Fruit fly (Drosophila melanogaster): Measurements from ENCODE around the gene nkd.

Gene nkd

dm6 chr3L:19000413-19000812 lies 44.8 kb downstream of the nkd start, which contains the start of gene CG3808:
Gene CG3808, minus strand, starts transcription at chr3L:19000608.
- TF ChIP-seq CG4496 (GFP tag; IDR thresholded peaks at IDR 0.05) (no peak; the same call in 2 of the 3 replicates), CG8301 (tag; optimal IDR thresholded peaks at IDR 0.05) (no peak), CG9948 (tag; optimal IDR thresholded peaks at IDR 0.05) (no peak), gl (tag; optimal IDR thresholded peaks at IDR 0.05) (no peak), D1 (tag; optimal IDR thresholded peaks at IDR 0.05) (no peak), CG13204 (GFP tag; optimal IDR thresholded peaks at IDR 0.05) (no peak), CG32121 (GFP tag; IDR thresholded peaks at IDR 0.05) (no peak), CG12605 (GFP tag; IDR thresholded peaks at IDR 0.05) (no peak), CG34367 (tag; optimal IDR thresholded peaks at IDR 0.05) (no peak), CG17806 (tag; optimal IDR thresholded peaks at IDR 0.05) (no peak), Ets98B (GFP tag; IDR thresholded peaks at IDR 0.05) (no peak), CG14655 (GFP tag; optimal IDR thresholded peaks at IDR 0.05) (no peak), fd96Ca (GFP tag; IDR thresholded peaks at IDR 0.05) (no peak), Snoo (tag; optimal IDR thresholded peaks at IDR 0.05) (no peak)

- peak; percentile 14 for TF ChIP-seq EcR (GFP tag; optimal IDR thresholded peaks at IDR 0.05)
- peak; percentile 37; the same call in 1 of the 3 replicates for TF ChIP-seq CG4496 (GFP tag; IDR thresholded peaks at IDR 0.05)
- peak; percentile 19; the same call in 1 of the 2 replicates for TF ChIP-seq Ets98B (GFP tag; IDR thresholded peaks at IDR 0.05)
- TF ChIP-seq fd96Ca (GFP tag; IDR thresholded peaks at IDR 0.05) = no peak
- no peak for TF ChIP-seq CG17806 (tag; optimal IDR thresholded peaks at IDR 0.05)
- TF ChIP-seq CG32121 (GFP tag; IDR thresholded peaks at IDR 0.05) = no peak
- no peak for TF ChIP-seq D1 (tag; optimal IDR thresholded peaks at IDR 0.05)
- no peak for TF ChIP-seq Snoo (tag; optimal IDR thresholded peaks at IDR 0.05)
- TF ChIP-seq CG15710 (tag; optimal IDR thresholded peaks at IDR 0.05) = no peak
- TF ChIP-seq CG12605 (GFP tag; IDR thresholded peaks at IDR 0.05) = no peak
- TF ChIP-seq gl (tag; optimal IDR thresholded peaks at IDR 0.05) = no peak
- TF ChIP-seq Pif1A (GFP tag; optimal IDR thresholded peaks at IDR 0.05) = no peak
- TF ChIP-seq CG14655 (GFP tag; optimal IDR thresholded peaks at IDR 0.05) = no peak
Measured at dm6 chr3L:18998284-18998830, 46.9 kb downstream of the nkd start.

- TF ChIP-seq EcR (GFP tag; optimal IDR thresholded peaks at IDR 0.05) = peak; percentile 59
- no peak for TF ChIP-seq Ets98B (GFP tag; IDR thresholded peaks at IDR 0.05)
Measured at dm6 chr3L:18997590-18998283, 47.5 kb downstream of the nkd start, which contains the start of gene CG18135. Gene CG18135, minus strand, starts transcription at chr3L:18998283.

dm6 chr3L:18996774-18997589 lies 48.3 kb downstream of the nkd start:
- TF ChIP-seq CG9948 (tag; optimal IDR thresholded peaks at IDR 0.05) = no peak
- TF ChIP-seq Ets98B (GFP tag; IDR thresholded peaks at IDR 0.05) = peak; percentile 7; the same call in 1 of the 2 replicates
- TF ChIP-seq Pif1B (GFP tag; optimal IDR thresholded peaks at IDR 0.05) = no peak
- TF ChIP-seq EcR (GFP tag; optimal IDR thresholded peaks at IDR 0.05) = peak; percentile 42

dm6 chr3L:18996030-18996773 lies 49.0 kb downstream of the nkd start:
- peak; percentile 69 for TF ChIP-seq CG12605 (GFP tag; IDR thresholded peaks at IDR 0.05)
- no peak for TF ChIP-seq gl (tag; optimal IDR thresholded peaks at IDR 0.05)
- TF ChIP-seq D1 (tag; optimal IDR thresholded peaks at IDR 0.05) = peak; percentile 42
- peak; percentile 24 for TF ChIP-seq Snoo (tag; optimal IDR thresholded peaks at IDR 0.05)
- TF ChIP-seq CG32121 (GFP tag; IDR thresholded peaks at IDR 0.05) = peak; percentile 70
- TF ChIP-seq CG14655 (GFP tag; optimal IDR thresholded peaks at IDR 0.05) = peak; percentile 68
- TF ChIP-seq CG15710 (tag; optimal IDR thresholded peaks at IDR 0.05) = peak; percentile 60
- peak; percentile 38 for TF ChIP-seq CG34367 (tag; optimal IDR thresholded peaks at IDR 0.05)
- peak; percentile 50 for TF ChIP-seq CG8301 (tag; optimal IDR thresholded peaks at IDR 0.05)
- TF ChIP-seq CG4496 (GFP tag; IDR thresholded peaks at IDR 0.05) = peak; percentile 89
- peak; percentile 53 for TF ChIP-seq Pif1A (GFP tag; optimal IDR thresholded peaks at IDR 0.05)
- peak; percentile 64 for TF ChIP-seq Ets98B (GFP tag; IDR thresholded peaks at IDR 0.05)
- TF ChIP-seq Pif1B (GFP tag; optimal IDR thresholded peaks at IDR 0.05) = peak; percentile 14
- 0 out of 2 replicates have a peak, but pooled peaks have one; percentile 23 for TF ChIP-seq rn (GFP tag; IDR thresholded peaks at IDR 0.05)
- peak; percentile 26 for TF ChIP-seq CG17806 (tag; optimal IDR thresholded peaks at IDR 0.05)
- peak; percentile 76 for TF ChIP-seq CG8159 (tag; optimal IDR thresholded peaks at IDR 0.05)
- peak; percentile 96 for TF ChIP-seq EcR (GFP tag; optimal IDR thresholded peaks at IDR 0.05)
- no peak for TF ChIP-seq CG10348 (GFP tag; IDR thresholded peaks at IDR 0.05)
- peak; percentile 65 for TF ChIP-seq CG9948 (tag; optimal IDR thresholded peaks at IDR 0.05)
- peak; percentile 80 for TF ChIP-seq fd96Ca (GFP tag; IDR thresholded peaks at IDR 0.05)
- TF ChIP-seq CG13204 (GFP tag; optimal IDR thresholded peaks at IDR 0.05) = peak; percentile 87
